Worm (Caenorhabditis elegans) whole organism, late embryonic: ENCODE data around the gene T05B9.1.

Source experiments
- K02D7.2 ChIP-seq: sonication (generic microtip); optimal IDR thresholded peaks from 2 replicates; lab custom pipeline; 2017; ENCODE audit warnings: mild to moderate bottlenecking, missing genetic modification characterization, missing compliant biosample characterization
- ama-1 ChIP-seq: fragments of 150-350 bp; optimal IDR thresholded peaks from 2 replicates; lab custom pipeline; 2014
- ceh-34 ChIP-seq: sonication (generic microtip); optimal IDR thresholded peaks from 2 replicates; lab custom pipeline; 2016; ENCODE audit warnings: mild to moderate bottlenecking, missing genetic modification characterization, missing compliant biosample characterization
- dmd-4 ChIP-seq: sonication (generic microtip); optimal IDR thresholded peaks from 2 replicates; lab custom pipeline; 2016; ENCODE audit warnings: borderline replicate concordance, missing genetic modification characterization, missing compliant biosample characterization
- dve-1 ChIP-seq: sonication (generic microtip); optimal IDR thresholded peaks from 2 replicates; lab custom pipeline; 2017; ENCODE audit warnings: antibody characterized with exemption, mild to moderate bottlenecking, missing genetic modification characterization, missing compliant biosample characterization
- elt-2 ChIP-seq: sonication (generic microtip); optimal IDR thresholded peaks from 2 replicates; lab custom pipeline; 2016; ENCODE audit warnings: missing genetic modification reagents, missing genetic modification characterization, missing compliant biosample characterization
- elt-4 ChIP-seq: sonication (generic microtip); optimal IDR thresholded peaks from 2 replicates; lab custom pipeline; 2016; ENCODE audit warnings: missing genetic modification characterization, missing compliant biosample characterization
- gmeb-2 ChIP-seq: sonication (generic microtip); optimal IDR thresholded peaks from 2 replicates; lab custom pipeline; 2016; ENCODE audit warnings: missing genetic modification characterization, inconsistent platforms, missing compliant biosample characterization
- madf-2 ChIP-seq: sonication (generic microtip); optimal IDR thresholded peaks from 2 replicates; lab custom pipeline; 2017; ENCODE audit warnings: missing genetic modification characterization, missing compliant biosample characterization
- pax-1 ChIP-seq: fragments of 150-350 bp; optimal IDR thresholded peaks from 2 replicates; lab custom pipeline; 2014; ENCODE audit warnings: missing biosample characterization, missing genetic modification characterization
- pha-4 ChIP-seq: fragments of 150-350 bp; optimal IDR thresholded peaks from 2 replicates; lab custom pipeline; 2018; ENCODE audit warnings: missing biosample characterization, missing genetic modification reagents, missing genetic modification characterization
- sdc-2 ChIP-seq: sonication (generic microtip); optimal IDR thresholded peaks from 2 replicates; lab custom pipeline; 2016; ENCODE audit warnings: missing genotype, missing genetic modification characterization, missing compliant biosample characterization

ce11 chrII:11276879-11277278, 15.9 kb upstream of the T05B9.1 start:
- TF ChIP-seq madf-2: no peak
- no peak for TF ChIP-seq pha-4 (tag; lab: Kevin White, UChicago)
- no peak for TF ChIP-seq ceh-34
- TF ChIP-seq elt-2: no peak
- no peak for TF ChIP-seq K02D7.2
- TF ChIP-seq gmeb-2: no peak
- no peak for TF ChIP-seq elt-4 (tag; lab: Kevin White, UChicago)
- no peak for TF ChIP-seq sdc-2 (tag; lab: Kevin White, UChicago)
- no peak for TF ChIP-seq dmd-4 (tag; lab: Kevin White, UChicago)
- no peak for TF ChIP-seq ama-1 (lab: Kevin White, UChicago)
- TF ChIP-seq pax-1 (tag; lab: Kevin White, UChicago): no peak
- no peak for TF ChIP-seq dve-1 (tag; lab: Kevin White, UChicago)
